Worm (Caenorhabditis elegans) whole organism, young adult: ENCODE data around the gene lgc-57.

Experiments used
- B0019.2 ChIP-seq: fragments of 200-800 bp; sonication (Bioruptor generic); conservative IDR thresholded peaks from 2 replicates; pipeline ENCODE4 v1.3.6; 2022; ENCODE audit warnings: missing genetic modification reagents, missing genetic modification characterization, missing compliant biosample characterization
- B0035.1 ChIP-seq: sonication (generic microtip); optimal IDR thresholded peaks from 2 replicates; lab custom pipeline; 2016; ENCODE audit warnings: missing genetic modification characterization, mild to moderate bottlenecking, missing compliant biosample characterization, missing genotype, missing genetic modification reagents
- F10E7.11 ChIP-seq: sonication (generic microtip); optimal IDR thresholded peaks from 2 replicates; lab custom pipeline; 2017; ENCODE audit warnings: mild to moderate bottlenecking, missing genetic modification characterization, moderate library complexity, missing compliant biosample characterization
- F33H1.4 ChIP-seq: fragments of 200-800 bp; sonication (Bioruptor generic); IDR thresholded peaks from 2 replicates; pipeline ENCODE4 v1.3.6; 2022; ENCODE audit warnings: missing genetic modification reagents, missing genetic modification characterization, missing compliant biosample characterization
- F49E8.2 ChIP-seq: sonication (generic microtip); optimal IDR thresholded peaks from 3 replicates; lab custom pipeline; 2017; ENCODE audit warnings: missing genetic modification characterization, mild to moderate bottlenecking, missing compliant biosample characterization, antibody characterized with exemption, moderate library complexity; ENCODE audit not compliant: insufficient read depth
- F52B5.7 ChIP-seq: sonication (generic microtip); optimal IDR thresholded peaks from 2 replicates; lab custom pipeline; 2016; ENCODE audit warnings: mild to moderate bottlenecking, missing genetic modification characterization, missing compliant biosample characterization
- F55B11.4 ChIP-seq: sonication (generic microtip); optimal IDR thresholded peaks from 2 replicates; lab custom pipeline; 2016; ENCODE audit warnings: missing compliant biosample characterization, missing genetic modification characterization, borderline replicate concordance; ENCODE audit not compliant: insufficient read depth
- K11D2.4 ChIP-seq: fragments of 200-800 bp; sonication (Bioruptor generic); IDR thresholded peaks from 2 replicates; pipeline ENCODE4 v1.3.6; 2022; ENCODE audit warnings: missing genetic modification reagents, missing genetic modification characterization, missing compliant biosample characterization
- T07F8.4 ChIP-seq: sonication (generic microtip); optimal IDR thresholded peaks from 2 replicates; lab custom pipeline; 2016; ENCODE audit warnings: mild to moderate bottlenecking, missing genetic modification characterization, moderate library complexity, missing compliant biosample characterization
- T26A5.8 ChIP-seq: sonication (generic microtip); optimal IDR thresholded peaks from 2 replicates; lab custom pipeline; 2016; ENCODE audit warnings: missing genetic modification characterization, missing compliant biosample characterization
- Y56A3A.18 ChIP-seq: fragments of 200-800 bp; sonication (Bioruptor generic); IDR thresholded peaks from 2 replicates; pipeline ENCODE4 v1.3.6; 2022; ENCODE audit warnings: missing genetic modification reagents, missing genetic modification characterization, missing compliant biosample characterization
- ZK185.1 ChIP-seq: sonication (generic microtip); optimal IDR thresholded peaks from 2 replicates; lab custom pipeline; 2016; ENCODE audit warnings: mild to moderate bottlenecking, missing genetic modification characterization, missing compliant biosample characterization; ENCODE audit not compliant: poor library complexity, severe bottlenecking
- aptf-3 ChIP-seq: fragments of 200-800 bp; sonication (Bioruptor generic); IDR thresholded peaks from 2 replicates; pipeline ENCODE4 v1.3.6; 2022; ENCODE audit warnings: missing genetic modification characterization, missing compliant biosample characterization
- atf-7 ChIP-seq: sonication (generic microtip); optimal IDR thresholded peaks from 2 replicates; lab custom pipeline; 2017; ENCODE audit warnings: mild to moderate bottlenecking, missing genetic modification characterization, missing compliant biosample characterization
- attf-6 ChIP-seq: fragments of 200-800 bp; sonication (Bioruptor generic); IDR thresholded peaks from 2 replicates; pipeline ENCODE4 v1.3.6; 2022; ENCODE audit warnings: missing genetic modification reagents, missing genetic modification characterization, missing compliant biosample characterization
- ccch-3 ChIP-seq: fragments of 200-800 bp; sonication (Bioruptor generic); optimal IDR thresholded peaks from 2 replicates; lab custom pipeline; 2018; ENCODE audit warnings: mild to moderate bottlenecking, missing genetic modification characterization, missing compliant biosample characterization
- cebp-2 ChIP-seq: fragments of 200-800 bp; sonication (Bioruptor generic); IDR thresholded peaks from 2 replicates; pipeline ENCODE4 v1.3.6; 2022; ENCODE audit warnings: missing genetic modification characterization, missing compliant biosample characterization
- ceh-27 ChIP-seq: fragments of 200-800 bp; sonication (Bioruptor generic); optimal IDR thresholded peaks from 2 replicates; lab custom pipeline; 2018; ENCODE audit warnings: mild to moderate bottlenecking, missing genetic modification characterization, moderate library complexity, missing compliant biosample characterization
- ceh-40 ChIP-seq: fragments of 200-800 bp; sonication (Bioruptor generic); IDR thresholded peaks from 2 replicates; pipeline ENCODE4 v1.3.6; 2022; ENCODE audit warnings: missing genetic modification characterization, missing compliant biosample characterization
- chd-7 ChIP-seq: sonication (generic microtip); optimal IDR thresholded peaks from 2 replicates; lab custom pipeline; 2016; ENCODE audit warnings: mild to moderate bottlenecking, missing genetic modification characterization, moderate library complexity, missing compliant biosample characterization
- dpff-1 ChIP-seq: sonication (generic microtip); optimal IDR thresholded peaks from 2 replicates; lab custom pipeline; 2017; ENCODE audit warnings: mild to moderate bottlenecking, missing genetic modification characterization, missing compliant biosample characterization
- dpl-1 ChIP-seq: fragments of 150-350 bp; optimal IDR thresholded peaks from 2 replicates; lab custom pipeline; 2014; ENCODE audit warnings: missing biosample characterization, missing genetic modification reagents, missing genetic modification characterization
- egl-44 ChIP-seq: fragments of 200-800 bp; sonication (Bioruptor generic); IDR thresholded peaks from 2 replicates; pipeline ENCODE4 v1.3.6; 2022; ENCODE audit warnings: missing genetic modification reagents, missing genetic modification characterization, missing compliant biosample characterization
- gei-17 ChIP-seq: fragments of 200-800 bp; sonication (Bioruptor generic); optimal IDR thresholded peaks from 2 replicates; lab custom pipeline; 2018; ENCODE audit warnings: mild to moderate bottlenecking, missing genetic modification characterization, missing compliant biosample characterization
- him-1 ChIP-seq: sonication (generic microtip); optimal IDR thresholded peaks from 2 replicates; lab custom pipeline; 2016; ENCODE audit warnings: missing genotype, missing genetic modification reagents, missing genetic modification characterization, missing compliant biosample characterization
- hsf-1 ChIP-seq: fragments of 200-800 bp; sonication (Bioruptor generic); IDR thresholded peaks from 2 replicates; pipeline ENCODE4 v1.3.6; 2022; ENCODE audit warnings: missing genetic modification reagents, missing genetic modification characterization, missing compliant biosample characterization
- lin-26 ChIP-seq: fragments of 200-800 bp; sonication (Bioruptor generic); IDR thresholded peaks from 2 replicates; pipeline ENCODE4 v1.3.6; 2022; ENCODE audit warnings: missing genetic modification reagents, missing genetic modification characterization, missing compliant biosample characterization
- lin-35 ChIP-seq, 3 experiments: fragments of 150-350 bp in 2 of 3; sonication (generic microtip) in 1 of 3; optimal IDR thresholded peaks; 2 replicates each; lab custom pipeline; 2014 to 2018; ENCODE audit warnings: missing biosample characterization in 3 of 3, missing genetic modification characterization in 3 of 3, missing genetic modification reagents in 3 of 3
- madf-10 ChIP-seq: sonication (generic microtip); optimal IDR thresholded peaks from 2 replicates; lab custom pipeline; 2016; ENCODE audit warnings: mild to moderate bottlenecking, missing genetic modification characterization, missing compliant biosample characterization
- madf-6 ChIP-seq: fragments of 200-800 bp; sonication (Bioruptor generic); IDR thresholded peaks from 2 replicates; pipeline ENCODE4 v1.3.6; 2022; ENCODE audit warnings: missing genetic modification reagents, missing genetic modification characterization, missing compliant biosample characterization
- madf-8 ChIP-seq: fragments of 200-800 bp; sonication (Bioruptor generic); conservative IDR thresholded peaks from 2 replicates; pipeline ENCODE4 v1.3.6; 2022; ENCODE audit warnings: missing genetic modification reagents, missing genetic modification characterization, missing compliant biosample characterization
- mel-28 ChIP-seq: sonication (generic microtip); optimal IDR thresholded peaks from 2 replicates; lab custom pipeline; 2016; ENCODE audit warnings: borderline replicate concordance, mild to moderate bottlenecking, missing genetic modification characterization, missing compliant biosample characterization
- mxl-1 ChIP-seq: sonication (generic microtip); optimal IDR thresholded peaks from 2 replicates; lab custom pipeline; 2016; ENCODE audit warnings: missing genetic modification characterization, missing compliant biosample characterization
- nfya-1 ChIP-seq: sonication (generic microtip); optimal IDR thresholded peaks from 2 replicates; lab custom pipeline; 2017; ENCODE audit warnings: antibody characterized with exemption, missing compliant biosample characterization, missing genetic modification characterization, borderline replicate concordance; ENCODE audit not compliant: insufficient read depth
- nhr-120 ChIP-seq: fragments of 200-800 bp; sonication (Bioruptor generic); IDR thresholded peaks from 2 replicates; pipeline ENCODE4 v1.3.6; 2022; ENCODE audit warnings: missing genetic modification characterization, missing compliant biosample characterization
- nhr-27 ChIP-seq: fragments of 200-800 bp; sonication (Bioruptor generic); optimal IDR thresholded peaks from 2 replicates; lab custom pipeline; 2018; ENCODE audit warnings: mild to moderate bottlenecking, missing genetic modification characterization, moderate library complexity, missing compliant biosample characterization
- nhr-80 ChIP-seq: sonication (generic microtip); optimal IDR thresholded peaks from 2 replicates; lab custom pipeline; 2016; ENCODE audit warnings: missing genetic modification characterization, missing compliant biosample characterization
- nhr-90 ChIP-seq: sonication (generic microtip); optimal IDR thresholded peaks from 2 replicates; lab custom pipeline; 2016; ENCODE audit warnings: missing genotype, mild to moderate bottlenecking, missing genetic modification characterization, missing compliant biosample characterization
- sdz-38 ChIP-seq: sonication (generic microtip); optimal IDR thresholded peaks from 2 replicates; lab custom pipeline; 2016; ENCODE audit warnings: missing genotype, missing genetic modification characterization, missing compliant biosample characterization
- snpc-4 ChIP-seq, 5 experiments: fragments of 150-350 bp in 1 of 5; sonication (generic microtip) in 4 of 5; optimal IDR thresholded peaks; 2 replicates each; lab custom pipeline; 2014 to 2018; ENCODE audit warnings: missing genetic modification characterization in 5 of 5, missing biosample characterization in 3 of 5, antibody characterized with exemption in 2 of 5, mild to moderate bottlenecking in 2 of 5, missing compliant biosample characterization in 2 of 5, missing genotype in 2 of 5, moderate library complexity in 2 of 5, missing genetic modification reagents in 1 of 5
- somi-1 ChIP-seq: fragments of 200-800 bp; sonication (Bioruptor generic); optimal IDR thresholded peaks from 2 replicates; lab custom pipeline; 2018; ENCODE audit warnings: mild to moderate bottlenecking, missing genetic modification characterization, missing compliant biosample characterization
- tbp1 ChIP-seq: fragments of 200-800 bp; sonication (Bioruptor generic); optimal IDR thresholded peaks from 2 replicates; lab custom pipeline; 2018; ENCODE audit warnings: mild to moderate bottlenecking, missing genetic modification characterization, missing compliant biosample characterization
- xnd-1 ChIP-seq: sonication (generic microtip); optimal IDR thresholded peaks from 2 replicates; lab custom pipeline; 2016; ENCODE audit warnings: missing genotype, missing genetic modification reagents, missing genetic modification characterization, missing compliant biosample characterization
- ztf-18 ChIP-seq: sonication (generic microtip); optimal IDR thresholded peaks from 2 replicates; lab custom pipeline; 2016; ENCODE audit warnings: missing genotype, mild to moderate bottlenecking, missing genetic modification characterization, missing compliant biosample characterization
- ztf-25 ChIP-seq: fragments of 200-800 bp; sonication (Bioruptor generic); IDR thresholded peaks from 2 replicates; pipeline ENCODE4 v1.3.6; 2022; ENCODE audit warnings: missing genetic modification reagents, missing genetic modification characterization, missing compliant biosample characterization
- ztf-28 ChIP-seq: fragments of 200-800 bp; sonication (Bioruptor generic); IDR thresholded peaks from 2 replicates; pipeline ENCODE4 v1.3.6; 2022; ENCODE audit warnings: missing genetic modification reagents, missing genetic modification characterization, missing compliant biosample characterization

lgc-57 gene

DNA sequence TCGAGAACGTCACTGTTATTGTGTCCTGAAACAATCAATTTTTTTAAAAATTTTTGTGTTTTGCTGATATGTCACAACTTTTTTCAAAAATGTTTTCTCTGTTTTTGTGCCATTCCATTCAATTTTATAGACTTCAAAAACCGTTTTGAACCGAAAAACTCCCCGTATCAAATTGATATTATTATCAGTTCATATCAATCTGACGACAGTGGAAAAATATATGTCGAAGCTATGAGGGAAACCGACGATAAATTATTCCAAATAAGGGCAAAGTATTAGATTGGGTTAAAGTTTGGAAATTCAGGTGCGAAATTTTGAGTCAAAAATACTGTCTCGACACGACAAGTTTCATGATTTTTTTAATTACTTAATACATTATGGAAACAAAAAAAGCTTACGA lies 38.4 kb upstream of the lgc-57 start:
- TF ChIP-seq nhr-80 = peak; percentile 42
- TF ChIP-seq nfya-1 (tag; lab: Kevin White, UChicago) = no peak

DNA sequence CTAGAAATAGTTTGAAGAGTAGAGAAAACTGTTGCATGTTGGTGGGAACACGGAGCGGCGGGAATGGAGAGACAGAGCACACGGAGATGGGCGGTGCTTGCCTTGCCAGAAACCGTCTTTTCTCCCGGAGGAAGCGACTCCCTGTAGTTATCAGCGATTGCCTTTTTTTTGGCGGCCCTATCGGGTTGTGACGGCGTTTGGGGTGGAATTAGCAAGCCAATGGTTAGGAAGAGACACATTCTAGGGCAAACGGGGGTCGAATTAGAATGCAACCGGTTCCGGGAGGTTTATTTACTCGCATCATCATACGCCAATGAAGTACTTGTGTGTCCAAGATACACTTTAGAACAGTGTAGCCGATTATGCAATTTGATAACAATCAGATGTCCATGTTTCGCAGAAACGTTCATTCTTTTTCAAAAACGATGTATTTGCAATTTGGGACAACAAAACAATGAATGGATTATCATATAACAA lies 37.1 kb upstream of the lgc-57 start, which contains the start of gene lact-3:
lact-3 (minus strand) TSS at position 51 of the 477 bp plus-strand sequence.
- TF ChIP-seq Y56A3A.18 (GFP tag; lab: Robert Waterston, UW) (peak; percentile 25; the same call in 1 of the 2 replicates), F52B5.7 (tag; lab: Kevin White, UChicago) (no peak), him-1 (tag; lab: Kevin White, UChicago) (peak; percentile 16), ztf-28 (no peak), lin-35 (GFP tag; optimal IDR thresholded peaks at IDR 0.05; lab: Kevin White, UChicago) (no peak), sdz-38 (tag; lab: Kevin White, UChicago) (no peak), lin-26 (GFP tag; lab: Robert Waterston, UW) (0 out of 2 replicates have a peak, but pooled peaks have one; percentile 59), somi-1 (GFP tag; lab: Kevin White, UChicago) (no peak), cebp-2 (0 out of 2 replicates have a peak, but pooled peaks have one; percentile 72), tbp1 (GFP tag; lab: Kevin White, UChicago) (peak; percentile 35), nhr-90 (tag; lab: Kevin White, UChicago) (no peak), nhr-80 (peak; percentile 67), nhr-120 (GFP tag; lab: Robert Waterston, UW) (no peak), aptf-3 (no peak), F10E7.11 (tag; lab: Kevin White, UChicago) (no peak), T07F8.4 (tag; lab: Kevin White, UChicago) (no peak), ztf-18 (no peak), K11D2.4 (GFP tag; lab: Robert Waterston, UW) (no peak), atf-7 (tag; lab: Kevin White, UChicago) (no peak), gei-17 (GFP tag; lab: Kevin White, UChicago) (no peak), attf-6 (0 out of 2 replicates have a peak, but pooled peaks have one; percentile 29), madf-6 (GFP tag; lab: Robert Waterston, UW) (peak; percentile 65), mxl-1 (no peak), xnd-1 (peak; percentile 37), egl-44 (GFP tag; lab: Robert Waterston, UW) (0 out of 2 replicates have a peak, but pooled peaks have one; percentile 13), ZK185.1 (no peak), B0019.2 (GFP tag; lab: Robert Waterston, UW) (no peak), F33H1.4 (GFP tag; lab: Robert Waterston, UW) (peak; percentile 31), madf-8 (GFP tag; lab: Robert Waterston, UW) (no peak; the same call in 1 of the 2 replicates), snpc-4 (GFP tag; optimal IDR thresholded peaks at IDR 0.05; lab: Kevin White, UChicago) (no peak), snpc-4 (tag; optimal IDR thresholded peaks at IDR 0.05; lab: Kevin White, UChicago) (no peak), B0035.1 (tag; lab: Kevin White, UChicago) (no peak), hsf-1 (GFP tag; lab: Robert Waterston, UW) (peak; percentile 68), nhr-27 (no peak), F55B11.4 (tag; lab: Kevin White, UChicago) (no peak), chd-7 (tag; lab: Kevin White, UChicago) (peak; percentile 35), madf-10 (no peak), F49E8.2 (tag; lab: Kevin White, UChicago) (peak; percentile 70), mel-28 (tag; lab: Kevin White, UChicago) (no peak), ceh-40 (GFP tag; lab: Robert Waterston, UW) (no peak), ceh-27 (GFP tag; lab: Kevin White, UChicago) (no peak), dpl-1 (GFP tag; lab: Kevin White, UChicago) (no peak), ccch-3 (GFP tag; lab: Kevin White, UChicago) (no peak), dpff-1 (tag; lab: Kevin White, UChicago) (no peak), ztf-25 (no peak), T26A5.8 (tag; lab: Kevin White, UChicago) (no peak)
